Fruit fly (Drosophila melanogaster) whole organism, embryonic: ENCODE data around the gene CG13884.

Experiments
- Bteb2 ChIP-seq: fragments of 200-800 bp; sonication (Bioruptor generic); optimal IDR thresholded peaks from 2 replicates; lab custom pipeline; 2016; ENCODE audit warnings: missing biosample characterization, missing genetic modification characterization
- CG10321 ChIP-seq: fragments of 200-800 bp; sonication (Bioruptor generic); IDR thresholded peaks from 2 replicates; pipeline ENCODE4 v1.3.6; 2022; ENCODE audit warnings: missing biosample characterization, missing genetic modification characterization
- CG11085 ChIP-seq: fragments of 200-800 bp; sonication (Bioruptor generic); IDR thresholded peaks from 2 replicates; pipeline ENCODE4 v1.3.6; 2022; ENCODE audit warnings: missing biosample characterization, missing genetic modification characterization
- CG11093 ChIP-seq: fragments of 200-800 bp; sonication (Bioruptor generic); IDR thresholded peaks from 3 replicates; pipeline ENCODE4 v1.3.6; 2022; ENCODE audit warnings: missing biosample characterization, missing genetic modification characterization
- CG12942 ChIP-seq: fragments of 200-800 bp; sonication (Bioruptor generic); optimal IDR thresholded peaks from 3 replicates; lab custom pipeline; 2016; ENCODE audit warnings: missing biosample characterization, missing genetic modification characterization
- CG14441 ChIP-seq: fragments of 200-800 bp; sonication (Bioruptor generic); IDR thresholded peaks from 2 replicates; pipeline ENCODE4 v1.3.6; 2022; ENCODE audit warnings: missing biosample characterization, missing genetic modification characterization
- CG15514 ChIP-seq: fragments of 200-800 bp; sonication (Bioruptor generic); optimal IDR thresholded peaks from 3 replicates; lab custom pipeline; 2017; ENCODE audit warnings: missing biosample characterization, missing genetic modification characterization, mild to moderate bottlenecking, moderate library complexity, missing genetic modification reagents
- CG1602 ChIP-seq: fragments of 200-800 bp; sonication (Bioruptor generic); optimal IDR thresholded peaks from 3 replicates; lab custom pipeline; 2016; ENCODE audit warnings: missing biosample characterization, missing genetic modification characterization
- CG16815 ChIP-seq: fragments of 200-800 bp; sonication (Bioruptor generic); optimal IDR thresholded peaks from 3 replicates; lab custom pipeline; 2017; ENCODE audit warnings: missing biosample characterization, mild to moderate bottlenecking, missing genetic modification characterization
- CG17186 ChIP-seq: fragments of 200-800 bp; sonication (Bioruptor generic); optimal IDR thresholded peaks from 3 replicates; lab custom pipeline; 2017; ENCODE audit warnings: missing biosample characterization, missing genetic modification reagents, missing genetic modification characterization
- CG17361 ChIP-seq: fragments of 200-800 bp; sonication (Bioruptor generic); IDR thresholded peaks from 3 replicates; pipeline ENCODE4 v1.3.6; 2022; ENCODE audit warnings: missing biosample characterization, missing genetic modification characterization
- CG30020 ChIP-seq: fragments of 200-800 bp; optimal IDR thresholded peaks from 2 replicates; lab custom pipeline; 2019; ENCODE audit warnings: missing biosample characterization, mild to moderate bottlenecking, missing genetic modification characterization, moderate library complexity
- CG30403 ChIP-seq: fragments of 200-800 bp; sonication (Bioruptor generic); optimal IDR thresholded peaks from 3 replicates; lab custom pipeline; 2016; ENCODE audit warnings: missing biosample characterization, missing genetic modification characterization
- CG4424 ChIP-seq: fragments of 200-800 bp; sonication (Bioruptor generic); optimal IDR thresholded peaks from 3 replicates; lab custom pipeline; 2016; ENCODE audit warnings: missing biosample characterization, missing genetic modification characterization
- CG4730 ChIP-seq: fragments of 200-800 bp; sonication (Bioruptor generic); IDR thresholded peaks from 2 replicates; pipeline ENCODE4 v1.3.6; 2022; ENCODE audit warnings: missing biosample characterization, missing genetic modification characterization
- CG7839 ChIP-seq: fragments of 200-800 bp; sonication (Bioruptor generic); optimal IDR thresholded peaks from 3 replicates; lab custom pipeline; 2018; ENCODE audit warnings: missing biosample characterization, mild to moderate bottlenecking, missing genetic modification characterization, moderate library complexity
- CG8765 ChIP-seq: fragments of 200-800 bp; sonication (Bioruptor generic); IDR thresholded peaks from 2 replicates; pipeline ENCODE4 v1.3.6; 2022; ENCODE audit warnings: missing biosample characterization, missing genetic modification characterization
- CG9727 ChIP-seq: fragments of 200-800 bp; sonication (Bioruptor generic); optimal IDR thresholded peaks from 3 replicates; lab custom pipeline; 2017; ENCODE audit warnings: missing biosample characterization, mild to moderate bottlenecking, missing genetic modification characterization
- CTCF ChIP-seq: fragments of 200-800 bp; sonication (Bioruptor generic); optimal IDR thresholded peaks from 2 replicates; lab custom pipeline; 2017; ENCODE audit warnings: missing biosample characterization, mild to moderate bottlenecking, missing genetic modification characterization, moderate library complexity
- Dek ChIP-seq: fragments of 200-800 bp; sonication (Bioruptor generic); optimal IDR thresholded peaks from 3 replicates; lab custom pipeline; 2019; ENCODE audit warnings: missing biosample characterization, mild to moderate bottlenecking, missing genetic modification characterization, moderate library complexity
- Dref ChIP-seq: fragments of 200-800 bp; sonication (Bioruptor generic); IDR thresholded peaks from 2 replicates; pipeline ENCODE4 v1.3.6; 2022; ENCODE audit warnings: missing biosample characterization, missing genetic modification characterization
- Fer1 ChIP-seq: fragments of 200-800 bp; sonication (Bioruptor generic); optimal IDR thresholded peaks from 2 replicates; lab custom pipeline; 2017; ENCODE audit warnings: missing biosample characterization, mild to moderate bottlenecking, missing genetic modification characterization
- H15 ChIP-seq: fragments of 200-800 bp; sonication (Bioruptor generic); IDR thresholded peaks from 3 replicates; pipeline ENCODE4 v1.3.6; 2022; ENCODE audit warnings: missing biosample characterization, missing genetic modification characterization
- HLH4C ChIP-seq: fragments of 200-800 bp; sonication (Bioruptor generic); IDR thresholded peaks from 3 replicates; pipeline ENCODE4 v1.3.6; 2022; ENCODE audit warnings: missing biosample characterization, missing genetic modification characterization; ENCODE audit not compliant: partially characterized antibody
- Hand ChIP-seq: fragments of 200-800 bp; sonication (Bioruptor generic); optimal IDR thresholded peaks from 2 replicates; lab custom pipeline; 2017; ENCODE audit warnings: mild to moderate bottlenecking, missing biosample characterization, missing genetic modification reagents, missing genetic modification characterization
- Oaz ChIP-seq: fragments of 200-800 bp; sonication (Bioruptor generic); IDR thresholded peaks from 2 replicates; pipeline ENCODE4 v1.3.6; 2022; ENCODE audit warnings: missing biosample characterization, missing genetic modification characterization
- Spps ChIP-seq: fragments of 200-800 bp; sonication (Bioruptor generic); optimal IDR thresholded peaks from 2 replicates; lab custom pipeline; 2018; ENCODE audit warnings: missing biosample characterization, mild to moderate bottlenecking, missing genetic modification characterization
- Usf ChIP-seq: fragments of 200-800 bp; sonication (Bioruptor generic); optimal IDR thresholded peaks from 2 replicates; lab custom pipeline; 2017; ENCODE audit warnings: missing genotype, missing biosample characterization, missing genetic modification characterization
- Xrp1 ChIP-seq: fragments of 200-800 bp; sonication (Bioruptor generic); IDR thresholded peaks from 2 replicates; pipeline ENCODE4 v1.3.6; 2022; ENCODE audit warnings: missing biosample characterization, missing genetic modification characterization
- abd-A ChIP-seq: fragments of 200-800 bp; sonication (Bioruptor generic); optimal IDR thresholded peaks from 3 replicates; lab custom pipeline; 2019; ENCODE audit warnings: missing biosample characterization, mild to moderate bottlenecking, missing genetic modification characterization, moderate library complexity
- br ChIP-seq: fragments of >200 bp; optimal IDR thresholded peaks from 2 replicates; lab custom pipeline; 2017
- chm ChIP-seq: fragments of 200-800 bp; sonication (Bioruptor generic); IDR thresholded peaks from 2 replicates; pipeline ENCODE4 v1.3.6; 2022; ENCODE audit warnings: missing biosample characterization, missing genetic modification characterization
- crol ChIP-seq: fragments of 200-800 bp; sonication (Bioruptor generic); IDR thresholded peaks from 2 replicates; pipeline ENCODE4 v1.3.6; 2022; ENCODE audit warnings: missing biosample characterization, missing genetic modification characterization
- crp ChIP-seq, 2 experiments: fragments of 200-800 bp; sonication (Bioruptor generic); optimal IDR thresholded peaks; 2 replicates in 1 of 2; 3 replicates in 1 of 2; lab custom pipeline; 2017; ENCODE audit warnings: missing biosample characterization in 2 of 2, missing genetic modification characterization in 2 of 2, mild to moderate bottlenecking in 1 of 2, moderate library complexity in 1 of 2
- dan ChIP-seq: fragments of 200-800 bp; sonication (Bioruptor generic); IDR thresholded peaks from 2 replicates; pipeline ENCODE4 v1.3.6; 2022; ENCODE audit warnings: missing biosample characterization, missing genetic modification characterization
- ewg ChIP-seq: fragments of 200-800 bp; sonication (Bioruptor generic); optimal IDR thresholded peaks from 3 replicates; lab custom pipeline; 2017; ENCODE audit warnings: mild to moderate bottlenecking, missing biosample characterization, missing genetic modification reagents, missing genetic modification characterization
- eyg ChIP-seq: fragments of 200-800 bp; sonication (Bioruptor generic); optimal IDR thresholded peaks from 3 replicates; lab custom pipeline; 2016; ENCODE audit warnings: missing biosample characterization, missing genetic modification characterization
- fd102C ChIP-seq: fragments of 200-800 bp; sonication (Bioruptor generic); optimal IDR thresholded peaks from 2 replicates; lab custom pipeline; 2018; ENCODE audit warnings: missing biosample characterization, mild to moderate bottlenecking, missing genetic modification characterization, moderate library complexity
- grn ChIP-seq: fragments of 200-800 bp; sonication (Bioruptor generic); optimal IDR thresholded peaks from 3 replicates; lab custom pipeline; 2017; ENCODE audit warnings: missing biosample characterization, missing genetic modification characterization
- gt ChIP-seq: fragments of 200-800 bp; sonication (Bioruptor generic); IDR thresholded peaks from 2 replicates; pipeline ENCODE4 v1.3.6; 2022; ENCODE audit warnings: missing biosample characterization, missing genetic modification characterization
- inv ChIP-seq: fragments of 200-800 bp; sonication (Bioruptor generic); IDR thresholded peaks from 2 replicates; pipeline ENCODE4 v1.3.6; 2022; ENCODE audit warnings: missing biosample characterization, missing genetic modification characterization; ENCODE audit not compliant: partially characterized antibody
- lbe ChIP-seq: fragments of 200-800 bp; sonication (Bioruptor generic); optimal IDR thresholded peaks from 2 replicates; lab custom pipeline; 2016; ENCODE audit warnings: missing biosample characterization, mild to moderate bottlenecking, missing genetic modification characterization
- lov ChIP-seq, 2 experiments: fragments of 200-800 bp in 1 of 2; fragments of >200 bp in 1 of 2; sonication (Bioruptor generic) in 1 of 2; IDR thresholded peaks in 1 of 2; optimal IDR thresholded peaks in 1 of 2; 2 replicates in 1 of 2; 3 replicates in 1 of 2; pipeline versions ENCODE4 v1.3.6 to Lab custom; 2017 to 2022; ENCODE audit warnings: missing biosample characterization in 1 of 2, missing genetic modification characterization in 1 of 2
- phol ChIP-seq: fragments of 200-800 bp; sonication (Bioruptor generic); optimal IDR thresholded peaks from 3 replicates; lab custom pipeline; 2018; ENCODE audit warnings: missing biosample characterization, mild to moderate bottlenecking, missing genetic modification characterization, moderate library complexity
- pum ChIP-seq: fragments of 200-800 bp; sonication (Bioruptor generic); optimal IDR thresholded peaks from 2 replicates; lab custom pipeline; 2016; ENCODE audit warnings: missing biosample characterization, missing genetic modification characterization
- ro ChIP-seq: fragments of 200-800 bp; sonication (Bioruptor generic); IDR thresholded peaks from 2 replicates; pipeline ENCODE4 v1.3.6; 2022; ENCODE audit warnings: missing biosample characterization, missing genetic modification characterization
- so ChIP-seq: fragments of 200-800 bp; sonication (Bioruptor generic); IDR thresholded peaks from 3 replicates; pipeline ENCODE4 v1.3.6; 2022; ENCODE audit warnings: missing biosample characterization, missing genetic modification characterization
- stwl ChIP-seq: fragments of 200-800 bp; sonication (Bioruptor generic); optimal IDR thresholded peaks from 3 replicates; lab custom pipeline; 2018; ENCODE audit warnings: missing biosample characterization, mild to moderate bottlenecking, missing genetic modification characterization, moderate library complexity
- tna ChIP-seq: fragments of 200-800 bp; sonication (Bioruptor generic); IDR thresholded peaks from 2 replicates; pipeline ENCODE4 v1.3.6; 2022; ENCODE audit warnings: missing biosample characterization, missing genetic modification characterization; ENCODE audit not compliant: partially characterized antibody
- trem ChIP-seq: fragments of 200-800 bp; optimal IDR thresholded peaks from 3 replicates; lab custom pipeline; 2019; ENCODE audit warnings: missing biosample characterization, mild to moderate bottlenecking, missing genetic modification characterization, moderate library complexity
- z ChIP-seq: fragments of 200-800 bp; sonication (Bioruptor generic); IDR thresholded peaks from 3 replicates; pipeline ENCODE4 v1.3.6; 2022; ENCODE audit warnings: missing biosample characterization, missing genetic modification characterization

The CG13884 gene

dm6 chr3L:380886-381546 lies 14.8 kb upstream of the CG13884 start (continued):
- no peak for TF ChIP-seq inv
- TF ChIP-seq CG7839 (tag; lab: Kevin White, UChicago), result peak; percentile 32
- TF ChIP-seq CTCF (GFP tag; lab: Kevin White, UChicago), result no peak
- TF ChIP-seq CG9727, result peak; percentile 55
- TF ChIP-seq br (lab: Kevin White, UChicago), result no peak
- TF ChIP-seq lov (optimal IDR thresholded peaks at IDR 0.05; lab: Kevin White, UChicago), result no peak
- no peak for TF ChIP-seq lov (GFP tag; IDR thresholded peaks at IDR 0.05; lab: Robert Waterston, UW)
- TF ChIP-seq CG30403 (GFP tag; lab: Kevin White, UChicago), result no peak
- TF ChIP-seq grn (GFP tag; lab: Kevin White, UChicago), result peak; percentile 67
- no peak for TF ChIP-seq CG8765 (GFP tag; lab: Robert Waterston, UW)
- TF ChIP-seq CG17361 (GFP tag; lab: Robert Waterston, UW), result peak; percentile 50; the same call in 2 of the 3 replicates
- TF ChIP-seq ewg (GFP tag; lab: Kevin White, UChicago), result no peak
- TF ChIP-seq trem (tag; lab: Kevin White, UChicago), result peak; percentile 46
- TF ChIP-seq CG10321 (GFP tag; lab: Robert Waterston, UW), result no peak
- TF ChIP-seq Dref (GFP tag; lab: Robert Waterston, UW), result no peak
- no peak for TF ChIP-seq eyg
- no peak for TF ChIP-seq CG11093 (GFP tag; lab: Robert Waterston, UW)
- no peak for TF ChIP-seq Bteb2 (GFP tag; lab: Kevin White, UChicago)
- no peak for TF ChIP-seq CG4730
- TF ChIP-seq stwl (tag; lab: Kevin White, UChicago), result no peak
- no peak for TF ChIP-seq Oaz (GFP tag; lab: Robert Waterston, UW)
- TF ChIP-seq Hand (GFP tag; lab: Kevin White, UChicago), result no peak
- TF ChIP-seq dan (GFP tag; lab: Robert Waterston, UW), result no peak
- TF ChIP-seq chm (GFP tag; lab: Robert Waterston, UW), result no peak
- TF ChIP-seq CG12942 (GFP tag; lab: Kevin White, UChicago), result no peak
- TF ChIP-seq CG4424 (GFP tag; lab: Kevin White, UChicago), result peak; percentile 39
- TF ChIP-seq crol, result no peak
- TF ChIP-seq abd-A, result no peak
- TF ChIP-seq CG11085 (GFP tag; lab: Robert Waterston, UW), result no peak
- TF ChIP-seq crp (GFP tag; optimal IDR thresholded peaks at IDR 0.05; lab: Kevin White, UChicago), result no peak
- TF ChIP-seq CG14441, result no peak
- TF ChIP-seq CG30020 (tag; lab: Kevin White, UChicago), result no peak
- TF ChIP-seq pum (GFP tag; lab: Kevin White, UChicago), result no peak
- TF ChIP-seq H15 (GFP tag; lab: Robert Waterston, UW), result 0 out of 3 replicates have a peak, but pooled peaks have one; percentile 6
- TF ChIP-seq phol (tag; lab: Kevin White, UChicago), result peak; percentile 57
- TF ChIP-seq ro (GFP tag; lab: Robert Waterston, UW), result no peak
- no peak for TF ChIP-seq z
- peak; percentile 71 for TF ChIP-seq Xrp1
- peak; percentile 21 for TF ChIP-seq CG1602 (GFP tag; lab: Kevin White, UChicago)
- no peak for TF ChIP-seq Fer1
- no peak for TF ChIP-seq HLH4C (GFP tag; lab: Robert Waterston, UW)
- peak; percentile 39 for TF ChIP-seq fd102C
- TF ChIP-seq Dek (tag; lab: Kevin White, UChicago), result no peak
- no peak for TF ChIP-seq so (GFP tag; lab: Robert Waterston, UW)
- TF ChIP-seq gt (GFP tag; lab: Robert Waterston, UW), result no peak
- TF ChIP-seq CG17186 (GFP tag; lab: Kevin White, UChicago), result no peak
- TF ChIP-seq tna, result no peak
- TF ChIP-seq Usf (GFP tag; lab: Kevin White, UChicago), result no peak
- no peak for TF ChIP-seq lbe (GFP tag; lab: Kevin White, UChicago)
- peak; percentile 11 for TF ChIP-seq Spps (tag; lab: Kevin White, UChicago)
- TF ChIP-seq CG16815, result peak; percentile 23
- TF ChIP-seq CG15514 (GFP tag; lab: Kevin White, UChicago), result no peak
